Worm (Caenorhabditis elegans): ENCODE measurements around the gene Y50E8A.1.

DNA sequence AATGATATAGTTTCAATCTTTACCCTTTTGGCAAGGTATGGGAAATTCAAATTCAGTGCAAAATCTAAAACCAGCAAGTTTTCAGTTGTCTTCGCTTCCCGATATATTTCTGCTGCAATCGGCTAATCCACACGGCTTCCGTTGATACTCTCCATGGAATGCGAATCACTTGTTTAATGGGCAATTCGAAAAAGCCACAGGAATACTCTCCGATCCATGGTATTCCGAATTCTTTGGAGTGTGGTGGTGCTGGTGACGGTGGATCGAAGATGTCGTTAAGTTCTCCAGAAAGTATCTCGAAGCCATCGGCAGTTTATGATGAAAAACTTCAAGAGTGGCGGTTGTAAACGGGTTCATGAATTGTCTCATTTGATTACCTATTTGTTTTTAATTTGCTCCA lies 43.4 kb upstream of the Y50E8A.1 start:
- no peak for TF ChIP-seq pros-1 (tag; optimal IDR thresholded peaks at IDR 0.05)
- no peak for TF ChIP-seq ttx-3 (tag; optimal IDR thresholded peaks at IDR 0.05)
- no peak for TF ChIP-seq dmd-4 (tag; optimal IDR thresholded peaks at IDR 0.05; ENCODE audit: borderline replicate concordance)
